Worm (Caenorhabditis elegans) whole organism, L4/young adult: ENCODE data around the gene F48F5.8.

ENCODE experiments used
- W03F9.2 ChIP-seq: fragments of 150-350 bp; optimal IDR thresholded peaks from 2 replicates; lab custom pipeline; 2014; ENCODE audit warnings: missing biosample characterization, missing genetic modification characterization
- dao-5 ChIP-seq: sonication (generic microtip); optimal IDR thresholded peaks from 2 replicates; lab custom pipeline; 2016; ENCODE audit warnings: missing genotype, missing genetic modification characterization, moderate library complexity, missing compliant biosample characterization
- him-1 ChIP-seq: sonication (generic microtip); optimal IDR thresholded peaks from 2 replicates; lab custom pipeline; 2016; ENCODE audit warnings: missing genotype, missing genetic modification reagents, missing genetic modification characterization, missing compliant biosample characterization

F48F5.8 gene

DNA sequence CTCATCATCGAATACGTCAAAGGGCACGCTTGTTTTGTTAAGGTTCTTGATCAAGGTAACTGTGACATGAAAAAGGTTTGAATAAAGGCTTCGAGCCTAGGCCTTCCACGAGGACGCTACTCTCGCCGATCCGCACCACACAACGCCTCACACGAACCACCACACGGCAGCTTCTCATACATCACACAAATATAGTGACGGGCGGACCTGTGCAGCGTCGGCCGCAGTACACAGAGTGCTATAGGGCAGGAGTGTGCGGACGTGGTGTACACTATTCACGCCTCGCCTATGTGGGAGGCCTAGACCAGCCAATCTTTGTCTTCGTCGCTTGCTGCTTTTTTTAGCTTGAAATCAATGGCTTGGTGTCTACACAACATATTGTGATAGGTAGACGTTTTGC lies 30.5 kb downstream of the F48F5.8 start:
- TF ChIP-seq dao-5 (tag; lab: Kevin White, UChicago) (no peak), him-1 (no peak), W03F9.2 (no peak)

DNA sequence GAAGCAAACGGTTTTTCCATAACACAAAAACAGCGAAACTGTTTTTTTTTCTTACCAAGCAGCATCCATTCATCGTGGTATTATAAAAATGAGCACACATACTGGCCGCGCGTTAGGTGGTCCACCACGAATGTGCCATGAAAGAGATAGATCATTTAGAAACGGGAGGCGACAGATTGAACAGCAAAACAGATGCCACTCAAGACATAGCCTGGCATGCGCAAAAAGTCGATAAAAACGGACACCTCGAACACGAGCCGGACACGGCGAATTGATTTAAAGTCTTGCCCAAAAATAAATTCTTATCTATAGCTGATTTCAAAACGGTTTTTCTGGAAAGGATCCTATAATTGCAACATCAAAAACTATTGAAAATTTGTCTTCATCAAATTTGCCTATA lies 32.0 kb downstream of the F48F5.8 start:
- TF ChIP-seq him-1 (no peak), dao-5 (tag; lab: Kevin White, UChicago) (no peak), W03F9.2 (no peak)

DNA sequence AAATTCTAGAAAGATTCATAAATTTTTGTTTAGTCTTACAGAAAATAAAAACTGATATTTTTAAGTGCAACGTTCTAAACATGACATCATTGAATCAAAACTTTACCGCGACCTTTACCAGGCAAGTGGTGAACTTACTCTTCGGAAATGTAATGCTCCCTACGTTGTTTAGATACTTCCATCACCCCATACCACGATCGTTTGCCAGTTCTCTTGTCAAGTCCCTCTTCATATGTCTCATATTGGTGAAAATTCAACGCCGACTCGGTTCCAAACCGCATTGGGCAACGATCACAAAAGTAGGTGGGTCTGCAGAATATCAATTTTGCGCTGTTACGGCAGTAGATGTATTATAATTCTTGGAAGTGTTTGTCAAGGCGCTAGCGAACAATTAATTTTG lies 35.7 kb downstream of the F48F5.8 start, which contains the start of gene B0250.18:
TSS of gene B0250.18 (minus strand) at position 101 of the 400 bp plus-strand sequence.
- TF ChIP-seq him-1 (no peak), W03F9.2 (no peak), dao-5 (tag; lab: Kevin White, UChicago) (no peak)

DNA sequence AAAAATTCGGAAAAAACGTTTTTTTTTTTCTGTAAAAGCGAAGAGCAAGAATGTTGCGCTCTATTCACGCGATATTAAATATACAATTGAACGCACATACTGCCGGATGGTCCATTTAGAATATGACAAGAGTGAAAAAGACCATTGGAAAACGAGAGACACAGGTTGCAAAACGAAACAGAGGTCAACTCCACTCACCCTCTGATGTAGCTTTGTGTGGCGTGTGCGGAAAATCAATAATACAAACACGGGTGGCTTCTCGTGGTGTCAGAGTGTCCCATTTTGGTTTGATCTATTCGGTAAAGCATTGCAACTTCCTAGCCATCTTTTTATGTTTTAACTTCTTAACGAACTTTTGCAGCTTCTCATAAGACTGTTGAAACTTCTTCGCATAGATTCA lies 39.6 kb downstream of the F48F5.8 start:
- no peak for TF ChIP-seq him-1
- no peak for TF ChIP-seq W03F9.2
- TF ChIP-seq dao-5 (tag; lab: Kevin White, UChicago), result no peak

DNA sequence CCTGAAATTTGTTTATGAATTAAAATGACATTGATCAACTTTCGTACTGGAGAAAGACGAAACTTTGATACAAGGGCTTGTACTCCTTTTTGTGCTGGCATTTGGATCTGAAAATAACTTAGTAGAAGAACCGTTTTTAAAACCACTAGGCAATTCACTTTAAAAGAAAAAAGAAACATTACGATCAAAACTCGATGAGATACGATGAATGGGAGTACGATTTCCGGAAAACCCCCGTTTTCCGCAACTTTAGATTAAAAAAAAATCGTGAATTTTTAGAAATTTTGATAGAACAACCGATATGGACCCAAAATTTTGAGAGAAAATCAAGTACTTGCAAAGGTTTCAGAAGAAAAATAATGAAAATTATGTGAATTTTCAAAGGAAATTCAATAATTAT lies 45.2 kb downstream of the F48F5.8 start, which contains the start of gene B0250.8:
TSS of gene B0250.8 (minus strand) at position 101 of the 400 bp plus-strand sequence.
- TF ChIP-seq W03F9.2 (no peak), him-1 (no peak), dao-5 (tag; lab: Kevin White, UChicago) (no peak)
